Fruit fly (Drosophila melanogaster): ENCODE measurements around the gene rdgA.

Gene rdgA

dm6 chrX:9078263-9078662 is 171.4 kb downstream of the rdgA start, which contains the start of gene CG44325:
Gene CG44325, minus strand, starts transcription at chrX:9078499.
- TF ChIP-seq EcR (GFP tag; optimal IDR thresholded peaks at IDR 0.05) (peak; percentile 92), gl (tag; optimal IDR thresholded peaks at IDR 0.05) (peak; percentile 46), Snoo (tag; optimal IDR thresholded peaks at IDR 0.05) (peak; percentile 40), Pif1A (GFP tag; optimal IDR thresholded peaks at IDR 0.05) (peak; percentile 64), CG13204 (GFP tag; optimal IDR thresholded peaks at IDR 0.05) (no peak), CG32121 (GFP tag; IDR thresholded peaks at IDR 0.05) (peak; percentile 40; the same call in 1 of the 2 replicates), fd96Ca (GFP tag; IDR thresholded peaks at IDR 0.05) (peak; percentile 17; the same call in 1 of the 3 replicates), D1 (tag; optimal IDR thresholded peaks at IDR 0.05) (no peak), CG8159 (tag; optimal IDR thresholded peaks at IDR 0.05) (no peak), CG4496 (GFP tag; IDR thresholded peaks at IDR 0.05) (peak; percentile 62; the same call in 1 of the 3 replicates), CG10348 (GFP tag; IDR thresholded peaks at IDR 0.05) (no peak), CG12605 (GFP tag; IDR thresholded peaks at IDR 0.05) (peak; percentile 60; the same call in 1 of the 2 replicates), CG8301 (tag; optimal IDR thresholded peaks at IDR 0.05) (peak; percentile 23), Pif1B (GFP tag; optimal IDR thresholded peaks at IDR 0.05) (peak; percentile 66), Ets98B (GFP tag; IDR thresholded peaks at IDR 0.05) (peak; percentile 64), rn (GFP tag; IDR thresholded peaks at IDR 0.05) (no peak)
